Worm (Caenorhabditis elegans): ENCODE data around the gene F56B3.2.

DNA sequence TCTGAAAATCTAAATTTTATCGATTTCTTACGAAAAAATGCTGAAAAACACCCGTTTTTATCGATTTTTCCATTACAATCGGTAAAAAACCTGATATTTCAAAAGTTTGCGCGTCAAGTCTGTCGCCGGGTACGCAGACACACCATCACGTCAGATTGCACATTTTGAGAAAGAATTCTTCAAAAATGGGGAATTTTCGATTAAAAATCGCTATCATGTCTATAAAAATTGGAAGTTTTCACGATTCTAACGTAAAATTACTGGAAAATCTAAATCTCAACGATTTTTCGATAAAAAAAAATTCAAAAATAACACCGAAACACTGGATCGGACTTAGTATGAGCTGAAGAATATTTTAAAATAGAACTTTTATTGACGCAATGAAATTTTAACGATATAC lies 25.9 kb upstream of the F56B3.2 start, which contains the start of gene F56B3.4:
- TF ChIP-seq ama-1 (optimal IDR thresholded peaks at IDR 0.05) = no peak
- TF ChIP-seq ama-1 (GFP tag; optimal IDR thresholded peaks at IDR 0.05) = no peak
- TF ChIP-seq Y67H2A.10 (GFP tag; conservative IDR thresholded peaks at IDR 0.05) = no peak
- no peak for TF ChIP-seq sptf-2 (GFP tag; optimal IDR thresholded peaks at IDR 0.05)
- TF ChIP-seq ceh-100 (GFP tag; IDR thresholded peaks at IDR 0.05) = no peak
- no peak for TF ChIP-seq sea-2 (GFP tag; IDR thresholded peaks at IDR 0.05)
- TF ChIP-seq Y53F4B.3 (GFP tag; IDR thresholded peaks at IDR 0.05) = no peak
- TF ChIP-seq ceh-58 (GFP tag; IDR thresholded peaks at IDR 0.05) = no peak
- TF ChIP-seq snpc-4 (GFP tag; optimal IDR thresholded peaks at IDR 0.05) = peak; percentile 22
- TF ChIP-seq snpc-4 (tag; optimal IDR thresholded peaks at IDR 0.05) = no peak
- no peak for TF ChIP-seq C17E4.6 (GFP tag; IDR thresholded peaks at IDR 0.05)
